Worm (Caenorhabditis elegans) whole organism, young adult: Measurements from ENCODE around the gene sra-27.

Source experiments
- F10E7.11 ChIP-seq: sonication (generic microtip); optimal IDR thresholded peaks from 2 replicates; lab custom pipeline; 2017; ENCODE audit warnings: mild to moderate bottlenecking, missing genetic modification characterization, moderate library complexity, missing compliant biosample characterization
- ama-1 ChIP-seq, 3 experiments: fragments of 150-350 bp in 1 of 3; sonication (generic microtip) in 2 of 3; optimal IDR thresholded peaks; 2 replicates each; lab custom pipeline; 2014 to 2018; ENCODE audit warnings: missing biosample characterization in 2 of 3, missing genetic modification characterization in 2 of 3, missing genetic modification reagents in 2 of 3
- ceh-58 ChIP-seq: fragments of 200-800 bp; sonication (Bioruptor generic); IDR thresholded peaks from 2 replicates; pipeline ENCODE4 v1.3.6; 2022; ENCODE audit warnings: missing genetic modification characterization, missing compliant biosample characterization
- madf-3 ChIP-seq: fragments of 200-800 bp; sonication (Bioruptor generic); IDR thresholded peaks from 2 replicates; pipeline ENCODE4 v1.3.6; 2022; ENCODE audit warnings: missing genetic modification reagents, missing genetic modification characterization, missing compliant biosample characterization
- pha-4 ChIP-seq: fragments of 150-350 bp; sonication (generic microtip); optimal IDR thresholded peaks from 2 replicates; lab custom pipeline; 2014; ENCODE audit warnings: missing biosample characterization, missing genetic modification reagents, missing genetic modification characterization
- snpc-4 ChIP-seq, 5 experiments: fragments of 150-350 bp in 1 of 5; sonication (generic microtip) in 4 of 5; optimal IDR thresholded peaks; 2 replicates each; lab custom pipeline; 2014 to 2018; ENCODE audit warnings: missing genetic modification characterization in 5 of 5, missing biosample characterization in 3 of 5, antibody characterized with exemption in 2 of 5, mild to moderate bottlenecking in 2 of 5, missing compliant biosample characterization in 2 of 5, missing genotype in 2 of 5, moderate library complexity in 2 of 5, missing genetic modification reagents in 1 of 5

ce11 chrII:6616135-6616534 is 47.3 kb downstream of the sra-27 start:
- no peak for TF ChIP-seq ceh-58 (GFP tag; lab: Robert Waterston, UW)
- TF ChIP-seq ama-1 (optimal IDR thresholded peaks at IDR 0.05; lab: Kevin White, UChicago) = no peak
- TF ChIP-seq ama-1 (GFP tag; optimal IDR thresholded peaks at IDR 0.05; lab: Kevin White, UChicago) = no peak
- no peak for TF ChIP-seq pha-4 (tag; lab: Kevin White, UChicago)
- TF ChIP-seq F10E7.11 (tag; lab: Kevin White, UChicago) = no peak
- no peak for TF ChIP-seq snpc-4 (GFP tag; optimal IDR thresholded peaks at IDR 0.05; lab: Kevin White, UChicago)
- TF ChIP-seq snpc-4 (tag; optimal IDR thresholded peaks at IDR 0.05; lab: Kevin White, UChicago) = no peak
- no peak for TF ChIP-seq madf-3 (GFP tag; lab: Robert Waterston, UW)
